Worm (Caenorhabditis elegans): ENCODE data around the gene popl-7.

Gene popl-7

ce11 chrIV:13370235-13370739 lies at the start of gene popl-7, which contains the start of the genes rla-2 and Y62E10A.24:
Gene popl-7 (plus strand): TSS chrIV:13370689.
Gene rla-2 (minus strand): TSS chrIV:13370285.
Gene Y62E10A.24 (plus strand): TSS chrIV:13370710.
- TF ChIP-seq hlh-30 (tag; optimal IDR thresholded peaks at IDR 0.05; ENCODE audit: insufficient read depth) = peak; percentile 28
- TF ChIP-seq mes-2 (tag; optimal IDR thresholded peaks at IDR 0.05; ENCODE audit: poor library complexity, severe bottlenecking) = peak; percentile 58
- no peak for TF ChIP-seq nhr-28 (tag; optimal IDR thresholded peaks at IDR 0.05)
- no peak for TF ChIP-seq ceh-82 (tag; optimal IDR thresholded peaks at IDR 0.05)
- peak; percentile 44 for TF ChIP-seq dpl-1 (GFP tag; optimal IDR thresholded peaks at IDR 0.05)
- TF ChIP-seq nhr-77 (tag; optimal IDR thresholded peaks at IDR 0.05) = peak; percentile 16
- no peak for TF ChIP-seq attf-4 (tag; optimal IDR thresholded peaks at IDR 0.05)
- no peak for TF ChIP-seq ceh-62 (tag; optimal IDR thresholded peaks at IDR 0.05)
- TF ChIP-seq ztf-7 (tag; optimal IDR thresholded peaks at IDR 0.05) = peak; percentile 40
- peak; percentile 3 for TF ChIP-seq mep-1 (tag; optimal IDR thresholded peaks at IDR 0.05)
- peak in 1 of 2 experiments; percentile 75 for TF ChIP-seq lsy-2 (tag; optimal IDR thresholded peaks at IDR 0.05)
- peak; percentile 39; the same call in 1 of the 2 replicates for TF ChIP-seq lin-38 (GFP tag; IDR thresholded peaks at IDR 0.05)

DNA sequence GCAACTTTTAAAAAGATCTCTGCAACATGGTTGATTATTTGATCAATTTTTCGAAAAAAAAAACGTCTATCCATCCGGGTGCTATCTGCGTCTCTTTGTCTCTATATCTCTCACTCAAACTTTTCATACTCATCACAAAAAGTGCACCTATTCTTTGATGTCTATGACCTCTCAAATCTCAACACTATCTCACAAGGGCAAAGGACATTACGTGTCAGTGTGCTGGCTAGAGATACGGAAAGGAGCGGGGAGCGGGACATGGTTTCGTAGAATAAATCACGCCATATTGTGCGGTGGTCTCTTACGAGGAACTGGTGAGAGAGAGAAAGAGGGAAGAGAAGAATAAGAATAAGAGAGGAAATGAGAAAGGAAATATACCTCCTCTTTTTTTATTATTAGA lies 48.1 kb upstream of the popl-7 start:
- TF ChIP-seq zfp-3 (GFP tag; conservative IDR thresholded peaks at IDR 0.05) (0 out of 2 replicates have a peak, but pooled peaks have one; percentile 54), nhr-42 (GFP tag; IDR thresholded peaks at IDR 0.05) (no peak), nhr-6 (tag; optimal IDR thresholded peaks at IDR 0.05) (peak; percentile 88), ceh-82 (tag; optimal IDR thresholded peaks at IDR 0.05) (no peak), hmg-1.1 (GFP tag; IDR thresholded peaks at IDR 0.05) (peak; percentile 49; the same call in 1 of the 2 replicates), jun-1 (tag; optimal IDR thresholded peaks at IDR 0.05) (peak; percentile 52), set-16 (GFP tag; IDR thresholded peaks at IDR 0.05) (peak; percentile 20; the same call in 1 of the 2 replicates), zip-2 (tag; optimal IDR thresholded peaks at IDR 0.05) (no peak), T26A8.4 (GFP tag; IDR thresholded peaks at IDR 0.05) (peak; percentile 46), saeg-2 (GFP tag; IDR thresholded peaks at IDR 0.05) (0 out of 2 replicates have a peak, but pooled peaks have one; percentile 35), lin-29 (GFP tag; IDR thresholded peaks at IDR 0.05) (no peak), nhr-41 (GFP tag; IDR thresholded peaks at IDR 0.05) (0 out of 2 replicates have a peak, but pooled peaks have one; percentile 11), lim-7 (GFP tag; IDR thresholded peaks at IDR 0.05) (no peak), madf-9 (GFP tag; conservative IDR thresholded peaks at IDR 0.05) (no peak), lin-38 (GFP tag; IDR thresholded peaks at IDR 0.05) (peak; percentile 47), D1046.2 (GFP tag; IDR thresholded peaks at IDR 0.05) (no peak), lir-3 (tag; optimal IDR thresholded peaks at IDR 0.05) (no peak), lin-1 (GFP tag; IDR thresholded peaks at IDR 0.05) (peak; percentile 87), sdz-12 (GFP tag; optimal IDR thresholded peaks at IDR 0.05) (no peak), nhr-28 (tag; optimal IDR thresholded peaks at IDR 0.05) (peak; percentile 94), daf-12 (tag; optimal IDR thresholded peaks at IDR 0.05) (no peak), nhr-48 (tag; optimal IDR thresholded peaks at IDR 0.05) (peak; percentile 92), ZK337.2 (GFP tag; IDR thresholded peaks at IDR 0.05) (no peak), nhr-102 (tag; optimal IDR thresholded peaks at IDR 0.05) (peak; percentile 82), daf-19 (GFP tag; conservative IDR thresholded peaks at IDR 0.05) (no peak), ceh-62 (tag; optimal IDR thresholded peaks at IDR 0.05) (no peak), ceh-44 (GFP tag; IDR thresholded peaks at IDR 0.05) (no peak), dmd-6 (GFP tag; IDR thresholded peaks at IDR 0.05) (peak; percentile 95), unc-130 (GFP tag; optimal IDR thresholded peaks at IDR 0.05) (no peak), tag-97 (GFP tag; IDR thresholded peaks at IDR 0.05) (no peak), ama-1 (optimal IDR thresholded peaks at IDR 0.05) (no peak), spr-1 (tag; optimal IDR thresholded peaks at IDR 0.05) (no peak), mxl-3 (GFP tag; optimal IDR thresholded peaks at IDR 0.05) (peak; percentile 59), lsy-2 (tag; optimal IDR thresholded peaks at IDR 0.05) (peak; percentile 64 to 84), php-3 (GFP tag; IDR thresholded peaks at IDR 0.05) (peak; percentile 47; the same call in 1 of the 2 replicates), F44E2.7 (GFP tag; IDR thresholded peaks at IDR 0.05) (no peak), mdl-1 (tag; optimal IDR thresholded peaks at IDR 0.05) (peak in 1 of 2 experiments; percentile 66), R02D3.7 (tag; optimal IDR thresholded peaks at IDR 0.05) (no peak), attf-4 (tag; optimal IDR thresholded peaks at IDR 0.05) (no peak), cey-2 (tag; optimal IDR thresholded peaks at IDR 0.05; ENCODE audit: borderline replicate concordance, insufficient read depth) (no peak), Y105C5A.15 (GFP tag; IDR thresholded peaks at IDR 0.05) (0 out of 2 replicates have a peak, but pooled peaks have one; percentile 34), lin-15B (tag; optimal IDR thresholded peaks at IDR 0.05) (no peak)
